Worm (Caenorhabditis elegans) whole organism, mixed stage, embryonic: ENCODE measurements around the gene T26H5.4.

ENCODE experiments used
- blmp-1 ChIP-seq: fragments of 150-350 bp; optimal IDR thresholded peaks from 2 replicates; lab custom pipeline; 2014; ENCODE audit warnings: missing biosample characterization, missing genetic modification characterization
- ces-1 ChIP-seq: fragments of 150-350 bp; optimal IDR thresholded peaks from 2 replicates; lab custom pipeline; 2014; ENCODE audit warnings: missing biosample characterization, missing genetic modification reagents, missing genetic modification characterization
- nhr-12 ChIP-seq: fragments of 150-350 bp; optimal IDR thresholded peaks from 2 replicates; lab custom pipeline; 2014; ENCODE audit warnings: missing biosample characterization, missing genetic modification characterization
- nhr-2 ChIP-seq: fragments of 150-350 bp; optimal IDR thresholded peaks from 2 replicates; lab custom pipeline; 2014; ENCODE audit warnings: missing biosample characterization, missing genetic modification characterization
- nhr-237 ChIP-seq: fragments of 150-350 bp; optimal IDR thresholded peaks from 2 replicates; lab custom pipeline; 2014; ENCODE audit warnings: missing biosample characterization, missing genetic modification characterization
- nhr-28 ChIP-seq: fragments of 150-350 bp; optimal IDR thresholded peaks from 2 replicates; lab custom pipeline; 2014; ENCODE audit warnings: missing biosample characterization, missing genetic modification characterization
- pha-4 ChIP-seq: fragments of 150-350 bp; optimal IDR thresholded peaks from 2 replicates; lab custom pipeline; 2018; ENCODE audit warnings: missing biosample characterization, missing genetic modification reagents, missing genetic modification characterization
- snpc-4 ChIP-seq: fragments of 150-350 bp; optimal IDR thresholded peaks from 2 replicates; lab custom pipeline; 2014; ENCODE audit warnings: missing biosample characterization, missing genetic modification characterization
- unc-62 ChIP-seq: fragments of 150-350 bp; optimal IDR thresholded peaks from 2 replicates; lab custom pipeline; 2014; ENCODE audit warnings: missing biosample characterization, missing genetic modification reagents, missing genetic modification characterization
- ztf-11 ChIP-seq: fragments of 150-350 bp; optimal IDR thresholded peaks from 2 replicates; lab custom pipeline; 2014; ENCODE audit warnings: missing biosample characterization, missing genetic modification characterization

DNA sequence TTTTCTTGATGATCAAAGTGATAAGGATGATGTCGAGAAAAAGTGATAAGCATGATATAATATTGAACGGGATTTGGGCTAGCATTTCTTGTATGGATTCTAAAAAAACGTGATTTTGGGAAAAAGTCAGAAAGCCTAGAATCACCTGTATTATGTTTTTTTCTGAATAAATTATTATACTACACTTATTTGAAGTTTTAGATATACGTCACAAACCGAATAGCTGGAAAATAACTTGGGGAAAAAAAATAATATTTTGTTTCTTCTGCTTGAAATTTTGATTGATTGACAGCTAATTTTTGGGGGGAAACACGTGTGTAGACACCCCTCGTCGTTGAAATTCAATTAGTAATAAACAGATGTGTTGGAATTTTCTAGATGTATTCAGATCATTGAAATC is 44.0 kb upstream of the T26H5.4 start, which contains the start of gene str-264:
- no peak for TF ChIP-seq blmp-1 (tag; lab: Kevin White, UChicago)
- no peak for TF ChIP-seq ztf-11 (tag; lab: Kevin White, UChicago)
- TF ChIP-seq ces-1 (GFP tag; lab: Kevin White, UChicago), result no peak
- no peak for TF ChIP-seq nhr-12 (tag; lab: Kevin White, UChicago)
- no peak for TF ChIP-seq nhr-237
- TF ChIP-seq pha-4 (tag; lab: Kevin White, UChicago), result no peak
- TF ChIP-seq snpc-4 (tag; lab: Kevin White, UChicago), result no peak
- TF ChIP-seq nhr-28, result no peak
- TF ChIP-seq nhr-2 (tag; lab: Kevin White, UChicago), result no peak
- TF ChIP-seq unc-62 (GFP tag; lab: Kevin White, UChicago), result no peak
